Fruit fly (Drosophila melanogaster): ENCODE results near the gene CG12483.
A peak's percentile ranks its signal among the peaks of the same experiment; 100 is the strongest.

CG12483 gene

DNA sequence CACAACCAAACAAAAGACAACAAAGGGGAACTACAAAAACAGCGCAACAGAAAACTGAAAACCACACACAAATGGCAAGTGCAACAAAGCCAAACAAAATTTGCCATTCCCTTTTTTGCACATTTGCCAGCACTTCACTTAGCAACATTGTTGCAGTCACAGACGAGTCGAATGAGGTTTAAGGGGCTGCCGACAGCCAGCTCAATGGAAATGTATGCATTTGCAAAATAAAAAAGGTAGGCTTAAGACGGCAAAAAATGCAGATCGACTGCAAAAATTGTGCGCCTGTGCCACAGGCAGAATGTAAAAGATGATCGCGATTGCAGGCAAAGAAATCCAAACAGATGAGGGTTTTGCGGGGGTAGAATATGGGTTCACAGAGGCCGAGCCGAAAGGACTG, 47.3 kb downstream of the CG12483 start:
- peak; percentile 72 for TF ChIP-seq D (optimal IDR thresholded peaks at IDR 0.05)
- no peak for TF ChIP-seq D (GFP tag; optimal IDR thresholded peaks at IDR 0.05)
- TF ChIP-seq CG4617 (GFP tag; optimal IDR thresholded peaks at IDR 0.05; ENCODE audit: borderline replicate concordance): no peak

DNA sequence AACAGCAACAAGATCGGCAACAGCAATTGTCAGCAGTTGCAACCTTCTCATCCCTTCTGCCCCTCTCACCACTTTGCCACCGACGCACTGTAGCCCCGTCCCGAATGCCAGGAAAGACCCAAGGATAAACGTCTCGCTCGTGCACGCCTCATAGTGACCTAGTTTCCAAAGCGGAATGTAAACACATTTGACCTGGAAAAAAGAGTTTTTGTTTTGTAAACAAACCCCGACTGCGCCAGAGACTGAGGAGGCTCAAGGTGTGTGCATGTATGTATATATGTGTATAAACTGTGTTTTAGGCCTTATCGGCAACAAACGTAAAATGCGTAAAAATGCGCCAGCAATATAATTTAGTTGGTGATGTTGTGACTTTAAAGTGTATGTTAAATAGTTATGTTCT, 48.4 kb downstream of the CG12483 start:
- peak in 1 of 2 experiments; percentile 81 for TF ChIP-seq tll (GFP tag; optimal IDR thresholded peaks at IDR 0.05)
- TF ChIP-seq CG2199 (GFP tag; IDR thresholded peaks at IDR 0.05): peak; percentile 69; the same call in 1 of the 3 replicates
- no peak for TF ChIP-seq tup (GFP tag; optimal IDR thresholded peaks at IDR 0.05)
- TF ChIP-seq CG15479 (GFP tag; optimal IDR thresholded peaks at IDR 0.05): peak; percentile 10
- no peak for TF ChIP-seq CrebB (tag; optimal IDR thresholded peaks at IDR 0.05)
- TF ChIP-seq trem (tag; optimal IDR thresholded peaks at IDR 0.05): no peak
- no peak for TF ChIP-seq kni (GFP tag; optimal IDR thresholded peaks at IDR 0.05)

DNA sequence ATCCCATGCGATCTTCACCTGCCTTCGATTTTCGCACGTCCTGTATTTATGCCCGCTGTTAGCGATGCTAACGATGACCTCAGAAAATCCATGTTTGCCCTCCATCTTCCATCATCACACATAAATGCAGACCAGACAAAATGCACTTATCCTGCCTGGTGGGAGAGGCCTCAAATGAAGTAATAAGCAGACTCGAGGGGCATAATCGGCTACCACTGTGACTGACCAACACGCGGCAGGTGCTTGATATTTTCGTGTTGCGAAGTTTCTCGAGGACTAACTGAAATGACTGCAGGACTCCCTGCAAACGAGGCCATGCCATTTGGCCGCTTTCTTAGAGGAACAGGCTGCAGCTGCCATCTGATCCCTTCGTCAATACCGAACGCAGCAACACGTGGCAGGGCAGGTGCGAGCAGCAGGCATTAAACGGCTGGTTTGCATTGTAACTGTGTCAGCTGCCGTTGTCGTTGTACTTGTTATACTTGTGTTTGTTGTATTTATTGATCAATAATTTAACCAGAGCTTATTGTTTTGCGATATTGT, 50.5 kb downstream of the CG12483 start:
- TF ChIP-seq pan (optimal IDR thresholded peaks at IDR 0.05): no peak
- no peak for TF ChIP-seq pan (GFP tag; optimal IDR thresholded peaks at IDR 0.05 in 1 of 2, IDR thresholded peaks at IDR 0.05 in 1 of 2)
- no peak for TF ChIP-seq CG10431 (GFP tag; optimal IDR thresholded peaks at IDR 0.05)
- TF ChIP-seq fd96Cb (tag; optimal IDR thresholded peaks at IDR 0.05): no peak
- no peak for TF ChIP-seq luna (GFP tag; optimal IDR thresholded peaks at IDR 0.05)
- no peak for TF ChIP-seq Xrp1 (GFP tag; IDR thresholded peaks at IDR 0.05)
- peak; percentile 85 for TF ChIP-seq ac (GFP tag; optimal IDR thresholded peaks at IDR 0.05)
- peak; percentile 91 for TF ChIP-seq zen (tag; optimal IDR thresholded peaks at IDR 0.05)
- no peak for TF ChIP-seq CG2120 (GFP tag; optimal IDR thresholded peaks at IDR 0.05)
- peak in 1 of 2 experiments; percentile 72 for TF ChIP-seq tll (GFP tag; optimal IDR thresholded peaks at IDR 0.05)

All from whole organism, embryonic.